Fruit fly (Drosophila melanogaster) whole organism: ENCODE data around the gene CG15601.

Experiments
- CG8478 ChIP-seq: fragments of >200 bp; optimal IDR thresholded peaks from 2 replicates; lab custom pipeline; 2018; ENCODE audit warnings: inconsistent platforms
- Dll ChIP-seq: fragments of >200 bp; optimal IDR thresholded peaks from 2 replicates; lab custom pipeline; 2017
- EcR ChIP-seq, 2 experiments: fragments of >200 bp; optimal IDR thresholded peaks; 2 replicates each; lab custom pipeline; 2017; ENCODE audit warnings: missing biosample characterization in 2 of 2, missing genetic modification characterization in 2 of 2, missing genetic modification reagents in 2 of 2
- pan ChIP-seq: fragments of >200 bp; optimal IDR thresholded peaks from 2 replicates; lab custom pipeline; 2017
- psq ChIP-seq: fragments of >200 bp; optimal IDR thresholded peaks from 2 replicates; lab custom pipeline; 2017
- usp ChIP-seq: fragments of >200 bp; optimal IDR thresholded peaks from 2 replicates; lab custom pipeline; 2017; ENCODE audit warnings: missing biosample characterization, missing genetic modification characterization, mixed read lengths

- TF ChIP-seq psq (lab: Kevin White, UChicago) (no peak), CG8478 (no peak), pan (no peak), usp (GFP tag; lab: Kevin White, UChicago) (no peak), EcR (GFP tag; optimal IDR thresholded peaks at IDR 0.05; lab: Kevin White, UChicago) (no peak), Dll (lab: Kevin White, UChicago) (no peak)
Observed at dm6 chrX:15760447-15761297, 50.2 kb downstream of the CG15601 start, which contains the start of the genes Graf and mRpL3.
